Worm (Caenorhabditis elegans) whole organism, mixed stage, embryonic: Measurements from ENCODE around the gene tdpo-1.

Experiments used
- ceh-39 ChIP-seq: fragments of 150-350 bp; optimal IDR thresholded peaks from 2 replicates; lab custom pipeline; 2014; ENCODE audit warnings: missing biosample characterization, missing genetic modification characterization
- ceh-83 ChIP-seq: fragments of 200-800 bp; sonication (Bioruptor generic); optimal IDR thresholded peaks from 2 replicates; lab custom pipeline; 2018; ENCODE audit warnings: mild to moderate bottlenecking, missing genetic modification characterization, missing compliant biosample characterization
- ces-1 ChIP-seq: fragments of 150-350 bp; optimal IDR thresholded peaks from 2 replicates; lab custom pipeline; 2014; ENCODE audit warnings: missing biosample characterization, missing genetic modification reagents, missing genetic modification characterization
- elt-1 ChIP-seq: sonication (generic microtip); optimal IDR thresholded peaks from 2 replicates; lab custom pipeline; 2017; ENCODE audit warnings: missing genetic modification characterization, mild to moderate bottlenecking, missing compliant biosample characterization, antibody characterized with exemption, moderate library complexity, borderline replicate concordance; ENCODE audit not compliant: insufficient read depth
- lin-32 ChIP-seq: fragments of 200-800 bp; sonication (Bioruptor generic); optimal IDR thresholded peaks from 2 replicates; lab custom pipeline; 2018; ENCODE audit warnings: mild to moderate bottlenecking, missing genetic modification characterization, missing compliant biosample characterization
- lsy-2 ChIP-seq: fragments of 150-350 bp; optimal IDR thresholded peaks from 2 replicates; lab custom pipeline; 2014; ENCODE audit warnings: missing biosample characterization, missing genetic modification characterization
- mab-5 ChIP-seq: fragments of 150-350 bp; optimal IDR thresholded peaks from 2 replicates; lab custom pipeline; 2014; ENCODE audit warnings: missing biosample characterization, missing genetic modification characterization
- nhr-2 ChIP-seq: fragments of 150-350 bp; optimal IDR thresholded peaks from 2 replicates; lab custom pipeline; 2014; ENCODE audit warnings: missing biosample characterization, missing genetic modification characterization
- nhr-76 ChIP-seq: sonication (generic microtip); optimal IDR thresholded peaks from 2 replicates; lab custom pipeline; 2017; ENCODE audit warnings: missing biosample characterization, missing genetic modification characterization
- sptf-1 ChIP-seq: sonication (generic microtip); optimal IDR thresholded peaks from 2 replicates; lab custom pipeline; 2017; ENCODE audit warnings: mild to moderate bottlenecking, missing genetic modification characterization, moderate library complexity, missing compliant biosample characterization
- zip-8 ChIP-seq: fragments of 150-350 bp; optimal IDR thresholded peaks from 2 replicates; lab custom pipeline; 2014; ENCODE audit warnings: missing biosample characterization, missing genetic modification characterization
- ztf-11 ChIP-seq: fragments of 150-350 bp; optimal IDR thresholded peaks from 2 replicates; lab custom pipeline; 2014; ENCODE audit warnings: missing biosample characterization, missing genetic modification characterization

ce11 chrIV:1971078-1971477, 11.4 kb downstream of the tdpo-1 start:
- TF ChIP-seq ceh-39: no peak
- TF ChIP-seq sptf-1: no peak
- TF ChIP-seq mab-5 (tag; lab: Kevin White, UChicago): no peak
- no peak for TF ChIP-seq zip-8 (tag; lab: Kevin White, UChicago)
- TF ChIP-seq nhr-2 (tag; lab: Kevin White, UChicago): no peak
- TF ChIP-seq lin-32 (GFP tag; lab: Kevin White, UChicago): no peak
- TF ChIP-seq ceh-83 (GFP tag; lab: Kevin White, UChicago): no peak
- TF ChIP-seq ztf-11 (tag; lab: Kevin White, UChicago): no peak
- TF ChIP-seq lsy-2 (tag; lab: Kevin White, UChicago): no peak
- no peak for TF ChIP-seq elt-1 (tag; lab: Kevin White, UChicago)
- no peak for TF ChIP-seq ces-1 (GFP tag; lab: Kevin White, UChicago)
- no peak for TF ChIP-seq nhr-76 (tag; lab: Kevin White, UChicago)
